Fruit fly (Drosophila melanogaster) S2 (cell line): ENCODE results near the gene Oatp33Ea.

Source experiments
- CG8478 ChIP-seq: fragments of >200 bp; optimal IDR thresholded peaks from 2 replicates; lab custom pipeline; 2018
- CTCF ChIP-seq, 2 experiments: fragments of >200 bp; optimal IDR thresholded peaks; 2 replicates each; lab custom pipeline; 2018

The Oatp33Ea gene

dm6 chr2L:12460767-12461739 lies 15.3 kb upstream of the Oatp33Ea start:
- no peak for TF ChIP-seq CTCF (optimal IDR thresholded peaks at IDR 0.05; lab: Kevin White, UChicago)
- TF ChIP-seq CG8478 (lab: Kevin White, UChicago): no peak

- no peak for TF ChIP-seq CG8478 (lab: Kevin White, UChicago)
- no peak for TF ChIP-seq CTCF (optimal IDR thresholded peaks at IDR 0.05; lab: Kevin White, UChicago)
Observed at dm6 chr2L:12459841-12460240, 14.1 kb upstream of the Oatp33Ea start.

dm6 chr2L:12459191-12459590 lies 13.5 kb upstream of the Oatp33Ea start:
- TF ChIP-seq CTCF (optimal IDR thresholded peaks at IDR 0.05; lab: Kevin White, UChicago) (no peak), CG8478 (lab: Kevin White, UChicago) (no peak)

- TF ChIP-seq CTCF (optimal IDR thresholded peaks at IDR 0.05; lab: Kevin White, UChicago) (no peak), CG8478 (lab: Kevin White, UChicago) (no peak)
Observed at dm6 chr2L:12457715-12458114, 12.0 kb upstream of the Oatp33Ea start.

dm6 chr2L:12457201-12457600 lies 11.5 kb upstream of the Oatp33Ea start:
- no peak for TF ChIP-seq CTCF (optimal IDR thresholded peaks at IDR 0.05; lab: Kevin White, UChicago)
- no peak for TF ChIP-seq CG8478 (lab: Kevin White, UChicago)

- TF ChIP-seq CG8478 (lab: Kevin White, UChicago) (no peak), CTCF (optimal IDR thresholded peaks at IDR 0.05; lab: Kevin White, UChicago) (no peak)
Observed at dm6 chr2L:12455750-12456149, 10.0 kb upstream of the Oatp33Ea start.

- TF ChIP-seq CTCF (optimal IDR thresholded peaks at IDR 0.05; lab: Kevin White, UChicago) (peak; percentile 37 to 51), CG8478 (lab: Kevin White, UChicago) (no peak)
Observed at dm6 chr2L:12455049-12455448, 9.3 kb upstream of the Oatp33Ea start.

- no peak for TF ChIP-seq CTCF (optimal IDR thresholded peaks at IDR 0.05; lab: Kevin White, UChicago)
- no peak for TF ChIP-seq CG8478 (lab: Kevin White, UChicago)
Observed at dm6 chr2L:12453192-12453800, 7.6 kb upstream of the Oatp33Ea start, which contains the start of gene CG5418. TSS of gene CG5418 (minus strand) at chr2L:12453242.

- TF ChIP-seq CTCF (optimal IDR thresholded peaks at IDR 0.05; lab: Kevin White, UChicago) (no peak), CG8478 (lab: Kevin White, UChicago) (no peak)
Observed at dm6 chr2L:12448082-12448621, 2.4 kb upstream of the Oatp33Ea start, which contains the start of the genes CG5421 and Oatp33Eb. TSS of gene CG5421 (minus strand) at chr2L:12448132. TSS of gene Oatp33Eb (plus strand) at chr2L:12448484.

- TF ChIP-seq CG8478 (lab: Kevin White, UChicago): no peak
- TF ChIP-seq CTCF (optimal IDR thresholded peaks at IDR 0.05; lab: Kevin White, UChicago): peak in 1 of 2 experiments; percentile 20
Observed at dm6 chr2L:12435976-12436771, 9.6 kb downstream of the Oatp33Ea start.

dm6 chr2L:12435428-12435827 lies 10.3 kb downstream of the Oatp33Ea start:
- TF ChIP-seq CG8478 (lab: Kevin White, UChicago) (no peak), CTCF (optimal IDR thresholded peaks at IDR 0.05; lab: Kevin White, UChicago) (no peak)

- TF ChIP-seq CTCF (optimal IDR thresholded peaks at IDR 0.05; lab: Kevin White, UChicago) (no peak), CG8478 (lab: Kevin White, UChicago) (no peak)
Observed at dm6 chr2L:12434535-12434938, 11.2 kb downstream of the Oatp33Ea start, which contains the start of gene SC35. TSS of gene SC35 (minus strand) at chr2L:12434665.

dm6 chr2L:12433712-12434534 lies 11.8 kb downstream of the Oatp33Ea start, which contains the start of gene eRF3:
TSS of gene eRF3 (plus strand) at chr2L:12434452.
- TF ChIP-seq CTCF (optimal IDR thresholded peaks at IDR 0.05; lab: Kevin White, UChicago): no peak
- no peak for TF ChIP-seq CG8478 (lab: Kevin White, UChicago)
